Fruit fly (Drosophila melanogaster) S2 (cell line): ENCODE results near the gene CG33108.

ENCODE experiments used
- CG8478 ChIP-seq: fragments of >200 bp; optimal IDR thresholded peaks from 2 replicates; lab custom pipeline; 2018
- CTCF ChIP-seq, 2 experiments: fragments of >200 bp; optimal IDR thresholded peaks; 2 replicates each; lab custom pipeline; 2018

DNA sequence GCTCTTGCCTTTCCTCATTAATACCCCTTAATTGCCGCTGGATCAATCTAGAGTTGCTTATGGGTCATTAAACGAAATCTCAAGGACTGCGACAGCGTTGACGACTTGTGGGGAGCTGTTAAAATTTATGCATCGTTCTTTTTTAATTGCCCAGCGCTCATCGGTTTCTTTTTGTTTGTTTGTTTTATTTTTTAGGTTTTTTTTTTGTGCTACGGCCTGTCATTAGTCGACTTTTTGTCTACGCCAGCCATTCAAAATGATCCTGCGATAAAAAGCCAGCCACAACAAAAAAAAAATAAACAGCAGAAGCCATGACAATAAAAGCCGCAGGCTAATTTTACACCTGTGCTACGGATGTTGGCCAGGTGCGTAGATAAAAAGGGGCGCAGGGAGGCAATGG lies 8.5 kb downstream of the CG33108 start:
- TF ChIP-seq CG8478 (lab: Kevin White, UChicago) (no peak), CTCF (optimal IDR thresholded peaks at IDR 0.05; lab: Kevin White, UChicago) (no peak)
